Fruit fly (Drosophila melanogaster) whole organism, embryonic: ENCODE data around the gene Cchl.

Source experiments
- Aef1 ChIP-seq: fragments of 200-800 bp; sonication (Bioruptor generic); IDR thresholded peaks from 3 replicates; pipeline ENCODE4 v1.3.6; 2022; ENCODE audit warnings: missing biosample characterization, missing genetic modification characterization
- Atf-2 ChIP-seq: fragments of 200-800 bp; sonication (Bioruptor generic); optimal IDR thresholded peaks from 2 replicates; lab custom pipeline; 2016; ENCODE audit warnings: missing biosample characterization, missing genetic modification characterization
- Bgb ChIP-seq: fragments of 200-800 bp; sonication (Bioruptor generic); IDR thresholded peaks from 2 replicates; pipeline ENCODE4 v1.3.6; 2022; ENCODE audit warnings: missing biosample characterization, missing genetic modification characterization; ENCODE audit not compliant: partially characterized antibody
- CG10654 ChIP-seq: fragments of 200-800 bp; sonication (Bioruptor generic); optimal IDR thresholded peaks from 2 replicates; lab custom pipeline; 2016; ENCODE audit warnings: missing biosample characterization, missing genetic modification characterization
- CG11456 ChIP-seq: fragments of 200-800 bp; sonication (Bioruptor generic); IDR thresholded peaks from 3 replicates; pipeline ENCODE4 v1.3.6; 2022; ENCODE audit warnings: missing biosample characterization, missing genetic modification characterization
- CG11696 ChIP-seq: fragments of 200-800 bp; sonication (Bioruptor generic); IDR thresholded peaks from 2 replicates; pipeline ENCODE4 v1.3.6; 2022; ENCODE audit warnings: missing biosample characterization, missing genetic modification characterization
- CG13123 ChIP-seq: fragments of 200-800 bp; sonication (Bioruptor generic); optimal IDR thresholded peaks from 2 replicates; lab custom pipeline; 2016; ENCODE audit warnings: missing biosample characterization, missing genetic modification characterization
- CG13296 ChIP-seq: fragments of 200-800 bp; sonication (Bioruptor generic); optimal IDR thresholded peaks from 3 replicates; lab custom pipeline; 2018; ENCODE audit warnings: missing biosample characterization, mild to moderate bottlenecking, missing genetic modification characterization
- CG16813 ChIP-seq: fragments of 200-800 bp; sonication (Bioruptor generic); IDR thresholded peaks from 3 replicates; pipeline ENCODE4 v1.3.6; 2022; ENCODE audit warnings: missing biosample characterization, missing genetic modification characterization; ENCODE audit not compliant: partially characterized antibody
- CG17359 ChIP-seq: fragments of 200-800 bp; sonication (Bioruptor generic); optimal IDR thresholded peaks from 3 replicates; lab custom pipeline; 2018; ENCODE audit warnings: missing biosample characterization, mild to moderate bottlenecking, missing genetic modification characterization, moderate library complexity
- CG17612 ChIP-seq: fragments of 200-800 bp; sonication (Bioruptor generic); IDR thresholded peaks from 2 replicates; pipeline ENCODE4 v1.3.6; 2022; ENCODE audit warnings: missing biosample characterization, missing genetic modification characterization
- CG2712 ChIP-seq: fragments of 200-800 bp; optimal IDR thresholded peaks from 3 replicates; lab custom pipeline; 2019; ENCODE audit warnings: missing biosample characterization, mild to moderate bottlenecking, missing genetic modification characterization, moderate library complexity
- CG31365 ChIP-seq: fragments of 200-800 bp; sonication (Bioruptor generic); optimal IDR thresholded peaks from 2 replicates; lab custom pipeline; 2018; ENCODE audit warnings: missing biosample characterization, mild to moderate bottlenecking, missing genetic modification characterization
- CG34376 ChIP-seq: fragments of 200-800 bp; sonication (Bioruptor generic); optimal IDR thresholded peaks from 2 replicates; lab custom pipeline; 2018; ENCODE audit warnings: missing biosample characterization, mild to moderate bottlenecking, missing genetic modification characterization
- CG42726 ChIP-seq: fragments of 200-800 bp; sonication (Bioruptor generic); IDR thresholded peaks from 2 replicates; pipeline ENCODE4 v1.3.6; 2022; ENCODE audit warnings: missing biosample characterization, missing genetic modification characterization; ENCODE audit not compliant: partially characterized antibody
- CG4854 ChIP-seq: fragments of 200-800 bp; sonication (Bioruptor generic); optimal IDR thresholded peaks from 2 replicates; lab custom pipeline; 2016; ENCODE audit warnings: missing biosample characterization, missing genetic modification characterization, inconsistent platforms
- CG6765 ChIP-seq: fragments of 200-800 bp; sonication (Bioruptor generic); optimal IDR thresholded peaks from 3 replicates; lab custom pipeline; 2017; ENCODE audit warnings: missing biosample characterization, mild to moderate bottlenecking, missing genetic modification characterization
- CG8281 ChIP-seq: fragments of 200-800 bp; sonication (Bioruptor generic); optimal IDR thresholded peaks from 2 replicates; lab custom pipeline; 2018; ENCODE audit warnings: missing biosample characterization, mild to moderate bottlenecking, missing genetic modification characterization, moderate library complexity
- CG8944 ChIP-seq: fragments of 200-800 bp; sonication (Bioruptor generic); optimal IDR thresholded peaks from 3 replicates; lab custom pipeline; 2016; ENCODE audit warnings: missing biosample characterization, missing genetic modification characterization
- Chrac-16 ChIP-seq: fragments of 200-800 bp; sonication (Bioruptor generic); optimal IDR thresholded peaks from 3 replicates; lab custom pipeline; 2016; ENCODE audit warnings: missing biosample characterization, missing genetic modification characterization
- Dip3 ChIP-seq: fragments of 200-800 bp; sonication (Bioruptor generic); optimal IDR thresholded peaks from 3 replicates; lab custom pipeline; 2016; ENCODE audit warnings: missing biosample characterization, missing genetic modification characterization
- Doc2 ChIP-seq: fragments of 200-800 bp; sonication (Bioruptor generic); IDR thresholded peaks from 2 replicates; pipeline ENCODE4 v1.3.6; 2022; ENCODE audit warnings: missing biosample characterization, missing genetic modification characterization
- E2f1 ChIP-seq: fragments of 200-800 bp; sonication (Bioruptor generic); IDR thresholded peaks from 2 replicates; pipeline ENCODE4 v1.3.6; 2022; ENCODE audit warnings: missing biosample characterization, missing genetic modification characterization
- Eip74EF ChIP-seq, 2 experiments: fragments of 200-800 bp in 1 of 2; fragments of >200 bp in 1 of 2; sonication (Bioruptor generic) in 1 of 2; optimal IDR thresholded peaks; 2 replicates each; lab custom pipeline; 2017 to 2019; ENCODE audit warnings: missing biosample characterization in 2 of 2, missing genetic modification characterization in 2 of 2, mild to moderate bottlenecking in 1 of 2, moderate library complexity in 1 of 2
- H15 ChIP-seq: fragments of 200-800 bp; sonication (Bioruptor generic); IDR thresholded peaks from 3 replicates; pipeline ENCODE4 v1.3.6; 2022; ENCODE audit warnings: missing biosample characterization, missing genetic modification characterization
- Nf-YA ChIP-seq: fragments of 200-800 bp; sonication (Bioruptor generic); IDR thresholded peaks from 2 replicates; pipeline ENCODE4 v1.3.6; 2022; ENCODE audit warnings: missing biosample characterization, missing genetic modification characterization
- Nf-YB ChIP-seq: fragments of 200-800 bp; sonication (Bioruptor generic); optimal IDR thresholded peaks from 3 replicates; lab custom pipeline; 2019; ENCODE audit warnings: missing biosample characterization, mild to moderate bottlenecking, missing genetic modification characterization, moderate library complexity
- Oli ChIP-seq: fragments of 200-800 bp; sonication (Bioruptor generic); optimal IDR thresholded peaks from 2 replicates; lab custom pipeline; 2018; ENCODE audit warnings: missing biosample characterization, mild to moderate bottlenecking, missing genetic modification characterization, moderate library complexity
- PHDP ChIP-seq: fragments of 200-800 bp; sonication (Bioruptor generic); optimal IDR thresholded peaks from 3 replicates; lab custom pipeline; 2018; ENCODE audit warnings: missing biosample characterization, mild to moderate bottlenecking, missing genetic modification characterization, moderate library complexity
- Pdp1 ChIP-seq, 2 experiments: fragments of 200-800 bp; sonication (Bioruptor generic); optimal IDR thresholded peaks; 3 replicates each; lab custom pipeline; 2016; ENCODE audit warnings: missing biosample characterization in 2 of 2, missing genetic modification characterization in 2 of 2, mild to moderate bottlenecking in 1 of 2, moderate library complexity in 1 of 2
- aop ChIP-seq: fragments of 200-800 bp; sonication (Bioruptor generic); IDR thresholded peaks from 2 replicates; pipeline ENCODE4 v1.3.6; 2022; ENCODE audit warnings: missing biosample characterization, missing genetic modification characterization
- az2 ChIP-seq: fragments of 200-800 bp; sonication (Bioruptor generic); optimal IDR thresholded peaks from 3 replicates; lab custom pipeline; 2016; ENCODE audit warnings: missing biosample characterization, missing genetic modification characterization
- corto ChIP-seq: fragments of 200-800 bp; sonication (Bioruptor generic); optimal IDR thresholded peaks from 2 replicates; lab custom pipeline; 2016; ENCODE audit warnings: missing biosample characterization, mild to moderate bottlenecking, missing genetic modification characterization, moderate library complexity
- da ChIP-seq: fragments of 200-800 bp; sonication (Bioruptor generic); optimal IDR thresholded peaks from 2 replicates; lab custom pipeline; 2016; ENCODE audit warnings: missing biosample characterization, missing genetic modification characterization
- fu2 ChIP-seq: fragments of 200-800 bp; sonication (Bioruptor generic); optimal IDR thresholded peaks from 2 replicates; lab custom pipeline; 2016; ENCODE audit warnings: missing biosample characterization, missing genetic modification characterization
- gfzf ChIP-seq: fragments of 200-800 bp; sonication (Bioruptor generic); optimal IDR thresholded peaks from 2 replicates; lab custom pipeline; 2016; ENCODE audit warnings: missing biosample characterization, mild to moderate bottlenecking, missing genetic modification characterization, moderate library complexity
- gsb ChIP-seq: fragments of 200-800 bp; sonication (Bioruptor generic); IDR thresholded peaks from 2 replicates; pipeline ENCODE4 v1.3.6; 2022; ENCODE audit warnings: missing biosample characterization, missing genetic modification characterization
- ham ChIP-seq: fragments of 200-800 bp; sonication (Bioruptor generic); IDR thresholded peaks from 2 replicates; pipeline ENCODE4 v1.3.6; 2022; ENCODE audit warnings: missing biosample characterization, missing genetic modification characterization
- hkb ChIP-seq, 2 experiments: fragments of 200-800 bp in 1 of 2; fragments of >200 bp in 1 of 2; sonication (Bioruptor generic) in 1 of 2; IDR thresholded peaks in 1 of 2; optimal IDR thresholded peaks in 1 of 2; 2 replicates each; pipeline versions ENCODE4 v1.3.6 to Lab custom; 2017 to 2022; ENCODE audit warnings: missing biosample characterization in 1 of 2, missing genetic modification characterization in 1 of 2
- lmd ChIP-seq: fragments of 200-800 bp; sonication (Bioruptor generic); IDR thresholded peaks from 2 replicates; pipeline ENCODE4 v1.3.6; 2022; ENCODE audit warnings: missing biosample characterization, missing genetic modification characterization
- lola ChIP-seq, 3 experiments: fragments of >200 bp in 2 of 3; fragments of 200-800 bp in 1 of 3; sonication (Bioruptor generic) in 1 of 3; optimal IDR thresholded peaks; 2 replicates each; lab custom pipeline; 2017 to 2019; ENCODE audit warnings: missing biosample characterization in 3 of 3, missing genetic modification characterization in 3 of 3, mild to moderate bottlenecking in 1 of 3, moderate library complexity in 1 of 3
- mld ChIP-seq: fragments of 200-800 bp; sonication (Bioruptor generic); IDR thresholded peaks from 3 replicates; pipeline ENCODE4 v1.3.6; 2022; ENCODE audit warnings: missing biosample characterization, missing genetic modification characterization; ENCODE audit not compliant: partially characterized antibody
- pho ChIP-seq: fragments of 200-800 bp; sonication (Bioruptor generic); optimal IDR thresholded peaks from 2 replicates; lab custom pipeline; 2016; ENCODE audit warnings: missing biosample characterization, missing genetic modification characterization
- ro ChIP-seq: fragments of 200-800 bp; sonication (Bioruptor generic); IDR thresholded peaks from 2 replicates; pipeline ENCODE4 v1.3.6; 2022; ENCODE audit warnings: missing biosample characterization, missing genetic modification characterization
- salm ChIP-seq: fragments of 200-800 bp; sonication (Bioruptor generic); optimal IDR thresholded peaks from 2 replicates; lab custom pipeline; 2018; ENCODE audit warnings: missing biosample characterization, mild to moderate bottlenecking, missing genetic modification characterization
- sim ChIP-seq: fragments of 200-800 bp; sonication (Bioruptor generic); IDR thresholded peaks from 2 replicates; pipeline ENCODE4 v1.3.6; 2022; ENCODE audit warnings: missing biosample characterization, missing genetic modification characterization
- so ChIP-seq: fragments of 200-800 bp; sonication (Bioruptor generic); IDR thresholded peaks from 3 replicates; pipeline ENCODE4 v1.3.6; 2022; ENCODE audit warnings: missing biosample characterization, missing genetic modification characterization
- sr ChIP-seq: fragments of 200-800 bp; sonication (Bioruptor generic); IDR thresholded peaks from 3 replicates; pipeline ENCODE4 v1.3.6; 2022; ENCODE audit warnings: missing biosample characterization, missing genetic modification characterization
- vnd ChIP-seq: fragments of 200-800 bp; sonication (Bioruptor generic); IDR thresholded peaks from 3 replicates; pipeline ENCODE4 v1.3.6; 2022; ENCODE audit warnings: missing biosample characterization, missing genetic modification characterization; ENCODE audit not compliant: partially characterized antibody

Cchl gene

dm6 chr3R:22041625-22042282 is 14.5 kb upstream of the Cchl start, which contains the start of gene how (continued):
- TF ChIP-seq CG6765 (peak; percentile 29), Pdp1 (GFP tag; optimal IDR thresholded peaks at IDR 0.05; lab: Kevin White, UChicago) (peak; percentile 32 to 33), CG11456 (GFP tag; lab: Robert Waterston, UW) (0 out of 3 replicates have a peak, but pooled peaks have one; percentile 41), Aef1 (no peak; the same call in 2 of the 3 replicates), sr (GFP tag; lab: Robert Waterston, UW) (no peak), CG10654 (GFP tag; lab: Kevin White, UChicago) (no peak), CG4854 (GFP tag; lab: Kevin White, UChicago) (no peak), da (GFP tag; lab: Kevin White, UChicago) (peak; percentile 63), CG13296 (GFP tag; lab: Kevin White, UChicago) (peak; percentile 8), Oli (tag; lab: Kevin White, UChicago) (no peak), CG17359 (tag; lab: Kevin White, UChicago) (no peak), gsb (GFP tag; lab: Robert Waterston, UW) (no peak), lola (GFP tag; optimal IDR thresholded peaks at IDR 0.05; lab: Kevin White, UChicago) (no peak), Bgb (no peak), Dip3 (GFP tag; lab: Kevin White, UChicago) (no peak), ro (GFP tag; lab: Robert Waterston, UW) (no peak), H15 (0 out of 3 replicates have a peak, but pooled peaks have one; percentile 26), fu2 (peak; percentile 3), vnd (GFP tag; lab: Robert Waterston, UW) (no peak), CG31365 (tag; lab: Kevin White, UChicago) (no peak), Nf-YA (GFP tag; lab: Robert Waterston, UW) (no peak), CG2712 (tag; lab: Kevin White, UChicago) (no peak), Chrac-16 (peak; percentile 8), hkb (optimal IDR thresholded peaks at IDR 0.05; lab: Kevin White, UChicago) (no peak), hkb (GFP tag; IDR thresholded peaks at IDR 0.05; lab: Robert Waterston, UW) (no peak), mld (GFP tag; lab: Robert Waterston, UW) (no peak), so (GFP tag; lab: Robert Waterston, UW) (peak; percentile 48; the same call in 1 of the 3 replicates), CG42726 (0 out of 2 replicates have a peak, but pooled peaks have one; percentile 3), E2f1 (GFP tag; lab: Robert Waterston, UW) (no peak), CG16813 (GFP tag; lab: Robert Waterston, UW) (peak; percentile 32; the same call in 1 of the 3 replicates), CG13123 (GFP tag; lab: Kevin White, UChicago) (no peak), ham (GFP tag; lab: Robert Waterston, UW) (no peak), Eip74EF (GFP tag; optimal IDR thresholded peaks at IDR 0.05; lab: Kevin White, UChicago) (no peak), pho (GFP tag; lab: Kevin White, UChicago) (peak; percentile 27), CG8281 (tag; lab: Kevin White, UChicago) (no peak), salm (tag; lab: Kevin White, UChicago) (no peak), PHDP (tag; lab: Kevin White, UChicago) (peak; percentile 36), corto (GFP tag; lab: Kevin White, UChicago) (no peak), Nf-YB (GFP tag; lab: Kevin White, UChicago) (no peak), aop (GFP tag; lab: Robert Waterston, UW) (no peak), CG8944 (GFP tag; lab: Kevin White, UChicago) (peak; percentile 11), CG17612 (GFP tag; lab: Robert Waterston, UW) (no peak), lmd (GFP tag; lab: Robert Waterston, UW) (0 out of 2 replicates have a peak, but pooled peaks have one; percentile 22), gfzf (GFP tag; lab: Kevin White, UChicago) (peak; percentile 30), sim (GFP tag; lab: Robert Waterston, UW) (no peak), CG11696 (GFP tag; lab: Robert Waterston, UW) (no peak), az2 (GFP tag; lab: Kevin White, UChicago) (peak; percentile 12), Doc2 (GFP tag; lab: Robert Waterston, UW) (no peak), Atf-2 (GFP tag; lab: Kevin White, UChicago) (peak; percentile 19), CG34376 (GFP tag; lab: Kevin White, UChicago) (peak; percentile 11)
